Fruit fly (Drosophila melanogaster): ENCODE measurements around the gene CG43288.

CG43288 gene

dm6 chrX:4205346-4206178 lies 7.3 kb upstream of the CG43288 start, which contains the start of gene Fas2 (continued):
- TF ChIP-seq Hr39 (optimal IDR thresholded peaks at IDR 0.05) (no peak), CG3281 (GFP tag; optimal IDR thresholded peaks at IDR 0.05) (peak; percentile 66), CG1233 (GFP tag; optimal IDR thresholded peaks at IDR 0.05) (peak; percentile 8), CG18619 (GFP tag; optimal IDR thresholded peaks at IDR 0.05) (peak; percentile 33), B-H2 (GFP tag; optimal IDR thresholded peaks at IDR 0.05) (peak; percentile 50), trem (tag; optimal IDR thresholded peaks at IDR 0.05) (peak; percentile 37), stwl (tag; optimal IDR thresholded peaks at IDR 0.05) (peak; percentile 72), Lpt (GFP tag; optimal IDR thresholded peaks at IDR 0.05) (no peak), ttk (GFP tag; IDR thresholded peaks at IDR 0.05) (0 out of 2 replicates have a peak, but pooled peaks have one; percentile 24), knrl (GFP tag; IDR thresholded peaks at IDR 0.05; ENCODE audit: partially characterized antibody) (peak; percentile 39; the same call in 1 of the 3 replicates), pum (GFP tag; optimal IDR thresholded peaks at IDR 0.05) (no peak), Hey (tag; optimal IDR thresholded peaks at IDR 0.05) (no peak), Med (GFP tag) (peak; percentile 94), Dfd (GFP tag; optimal IDR thresholded peaks at IDR 0.05) (no peak), bigmax (GFP tag; optimal IDR thresholded peaks at IDR 0.05) (peak; percentile 21), vvl (GFP tag; IDR thresholded peaks at IDR 0.05) (peak; percentile 78), sqz (GFP tag; optimal IDR thresholded peaks at IDR 0.05) (peak; percentile 59), CG32772 (GFP tag; IDR thresholded peaks at IDR 0.05) (peak; percentile 47; the same call in 1 of the 2 replicates), CrebB (tag; optimal IDR thresholded peaks at IDR 0.05) (peak; percentile 38), Scr (GFP tag; IDR thresholded peaks at IDR 0.05; ENCODE audit: partially characterized antibody) (peak; percentile 40; the same call in 1 of the 2 replicates), fd64A (GFP tag; optimal IDR thresholded peaks at IDR 0.05) (no peak), Sry-δ (GFP tag; optimal IDR thresholded peaks at IDR 0.05) (no peak), pan (optimal IDR thresholded peaks at IDR 0.05) (no peak), pan (GFP tag; optimal IDR thresholded peaks at IDR 0.05 in 1 of 2, IDR thresholded peaks at IDR 0.05 in 1 of 2) (peak in 1 of 2 experiments; percentile 44), pzg (GFP tag; optimal IDR thresholded peaks at IDR 0.05) (peak; percentile 15), dimm (GFP tag; IDR thresholded peaks at IDR 0.05) (no peak), NFAT (GFP tag; IDR thresholded peaks at IDR 0.05) (peak; percentile 58), CG15601 (tag; optimal IDR thresholded peaks at IDR 0.05) (peak; percentile 6), CG3838 (GFP tag; optimal IDR thresholded peaks at IDR 0.05) (peak; percentile 16)

DNA sequence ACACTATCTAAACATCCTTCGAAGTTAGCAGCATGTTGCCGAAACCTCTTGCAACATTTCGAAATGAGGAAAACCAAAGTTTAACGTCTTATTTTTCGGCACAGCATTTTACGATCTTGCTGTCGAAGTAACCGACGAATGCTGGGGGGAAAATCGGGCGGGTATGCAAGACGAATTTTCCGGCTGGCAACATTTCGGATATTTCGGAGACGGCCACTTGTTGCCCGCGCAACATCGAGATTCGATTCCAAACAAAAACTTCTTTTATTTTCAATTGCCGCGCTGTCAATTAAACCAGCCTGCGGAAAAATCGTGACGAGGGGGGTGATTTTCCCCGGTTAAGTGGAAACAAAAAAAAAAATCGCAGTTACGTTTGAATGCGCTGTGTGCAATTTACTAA lies 6.1 kb upstream of the CG43288 start:
- TF ChIP-seq Sin3A (optimal IDR thresholded peaks at IDR 0.05) (no peak), scrt (GFP tag; optimal IDR thresholded peaks at IDR 0.05) (peak; percentile 61), pros (GFP tag; optimal IDR thresholded peaks at IDR 0.05) (peak; percentile 1), CG2199 (GFP tag; IDR thresholded peaks at IDR 0.05) (0 out of 3 replicates have a peak, but pooled peaks have one; percentile 25), gro (GFP tag; optimal IDR thresholded peaks at IDR 0.05) (no peak), CG11504 (tag; optimal IDR thresholded peaks at IDR 0.05) (peak; percentile 88)

- TF ChIP-seq stwl (tag; optimal IDR thresholded peaks at IDR 0.05): peak; percentile 2
- TF ChIP-seq ab (GFP tag; optimal IDR thresholded peaks at IDR 0.05): no peak
- TF ChIP-seq CG4617 (GFP tag; optimal IDR thresholded peaks at IDR 0.05; ENCODE audit: borderline replicate concordance): no peak
These were observed 1.5 kb downstream of the CG43288 start for dm6 chrX:4214371-4214770.
